Worm (Caenorhabditis elegans): ENCODE data around the gene ZK546.2.

The ZK546.2 gene

DNA sequence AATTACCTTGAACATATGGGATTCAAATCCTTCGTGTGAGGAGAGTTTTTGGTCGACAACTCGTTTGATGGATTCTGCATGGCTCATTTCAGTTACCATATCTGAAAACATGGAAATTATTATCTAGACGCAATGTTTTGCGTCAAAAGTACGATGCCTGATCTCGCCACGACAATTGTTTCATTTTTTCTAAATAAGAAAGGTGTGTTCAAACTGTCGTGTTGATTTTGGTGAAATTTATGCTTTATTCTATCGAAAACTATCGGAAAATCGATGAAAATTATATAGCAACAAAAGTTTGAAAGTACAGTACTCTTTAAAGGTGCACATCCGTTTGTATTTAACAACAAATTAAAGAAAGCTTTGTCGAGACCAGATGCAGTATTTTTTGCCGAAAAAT, 4.8 kb upstream of the ZK546.2 start, which contains the start of gene cblc-1:
cblc-1 (minus strand) TSS at position 101 of the 400 bp plus-strand sequence.
- TF ChIP-seq ref-1 (GFP tag; conservative IDR thresholded peaks at IDR 0.05) (no peak), tab-1 (GFP tag; IDR thresholded peaks at IDR 0.05) (no peak), ztf-23 (GFP tag; IDR thresholded peaks at IDR 0.05) (no peak), cog-1 (tag; optimal IDR thresholded peaks at IDR 0.05) (no peak), T22C8.4 (GFP tag; IDR thresholded peaks at IDR 0.05) (no peak), ztf-29 (GFP tag; IDR thresholded peaks at IDR 0.05) (no peak), med-1 (GFP tag; optimal IDR thresholded peaks at IDR 0.05; ENCODE audit: insufficient read depth) (no peak), klf-2 (GFP tag; conservative IDR thresholded peaks at IDR 0.05) (no peak)

DNA sequence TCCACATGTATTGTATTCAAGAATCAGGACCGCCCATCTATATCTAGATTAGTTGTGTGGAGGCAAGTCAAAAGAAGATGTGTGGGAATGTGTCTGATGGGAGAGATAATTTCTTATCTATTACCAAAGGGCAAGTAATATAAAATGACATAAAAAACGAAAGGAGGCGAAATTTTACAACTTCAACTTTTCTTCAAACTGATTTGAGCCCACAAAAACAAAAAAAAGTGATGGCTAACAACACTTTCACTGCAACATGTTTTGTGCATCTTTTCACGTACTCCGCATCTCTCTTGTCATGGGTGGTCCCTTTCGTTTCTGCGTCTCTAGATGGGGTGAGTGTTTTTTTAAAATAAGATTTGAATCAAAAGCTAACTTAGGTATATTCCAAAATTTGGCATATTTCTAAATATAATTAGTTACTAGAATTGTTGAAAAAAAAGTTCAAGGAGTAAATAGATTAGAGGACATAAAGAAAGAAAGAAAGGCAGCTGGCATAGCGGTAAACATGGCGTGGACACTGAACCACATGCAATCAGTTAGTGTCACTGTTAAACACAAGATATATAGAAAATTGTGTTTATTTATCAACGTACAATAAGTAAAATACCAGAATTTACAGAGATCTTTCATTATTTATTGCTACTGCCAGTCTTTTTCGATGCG, 4.2 kb upstream of the ZK546.2 start, which contains the start of gene ZK546.19:
ZK546.19 (plus strand) TSS at position 186 of the 666 bp plus-strand sequence.
- TF ChIP-seq ztf-29 (GFP tag; IDR thresholded peaks at IDR 0.05) (no peak), tab-1 (GFP tag; IDR thresholded peaks at IDR 0.05) (no peak), ref-1 (GFP tag; conservative IDR thresholded peaks at IDR 0.05) (no peak), cog-1 (tag; optimal IDR thresholded peaks at IDR 0.05) (no peak), flt-1 (GFP tag; IDR thresholded peaks at IDR 0.05) (no peak), ztf-23 (GFP tag; IDR thresholded peaks at IDR 0.05) (no peak), klf-2 (GFP tag; conservative IDR thresholded peaks at IDR 0.05) (no peak), med-1 (GFP tag; optimal IDR thresholded peaks at IDR 0.05; ENCODE audit: insufficient read depth) (no peak), T22C8.4 (GFP tag; IDR thresholded peaks at IDR 0.05) (no peak)

DNA sequence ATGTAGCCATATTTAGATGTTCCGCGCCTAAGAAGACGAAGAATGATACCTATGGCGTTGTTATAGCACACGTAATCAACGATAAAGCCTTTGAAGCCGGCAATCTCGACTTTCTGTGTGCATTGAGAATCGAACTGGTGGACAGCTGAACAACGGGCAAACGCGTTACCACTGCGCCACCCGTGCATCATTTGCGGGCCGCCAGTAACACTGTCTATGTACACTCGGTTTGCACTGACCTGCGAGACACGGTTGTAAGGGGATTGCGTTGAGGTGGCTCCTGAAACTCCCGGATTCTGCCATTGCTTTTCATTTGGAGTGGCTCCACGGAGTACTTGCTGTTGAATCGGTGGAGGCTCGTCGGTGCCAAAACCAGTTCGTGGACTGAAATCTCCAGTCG, 3.4 kb upstream of the ZK546.2 start:
- TF ChIP-seq tab-1 (GFP tag; IDR thresholded peaks at IDR 0.05) (peak; percentile 88), ref-1 (GFP tag; conservative IDR thresholded peaks at IDR 0.05) (peak; percentile 66), flt-1 (GFP tag; IDR thresholded peaks at IDR 0.05) (peak; percentile 93), klf-2 (GFP tag; conservative IDR thresholded peaks at IDR 0.05) (peak; percentile 51; the same call in 1 of the 2 replicates), ztf-23 (GFP tag; IDR thresholded peaks at IDR 0.05) (peak; percentile 80), ztf-29 (GFP tag; IDR thresholded peaks at IDR 0.05) (peak; percentile 90), cog-1 (tag; optimal IDR thresholded peaks at IDR 0.05) (peak; percentile 71), med-1 (GFP tag; optimal IDR thresholded peaks at IDR 0.05; ENCODE audit: insufficient read depth) (peak; percentile 27), T22C8.4 (GFP tag; IDR thresholded peaks at IDR 0.05) (peak; percentile 42)

DNA sequence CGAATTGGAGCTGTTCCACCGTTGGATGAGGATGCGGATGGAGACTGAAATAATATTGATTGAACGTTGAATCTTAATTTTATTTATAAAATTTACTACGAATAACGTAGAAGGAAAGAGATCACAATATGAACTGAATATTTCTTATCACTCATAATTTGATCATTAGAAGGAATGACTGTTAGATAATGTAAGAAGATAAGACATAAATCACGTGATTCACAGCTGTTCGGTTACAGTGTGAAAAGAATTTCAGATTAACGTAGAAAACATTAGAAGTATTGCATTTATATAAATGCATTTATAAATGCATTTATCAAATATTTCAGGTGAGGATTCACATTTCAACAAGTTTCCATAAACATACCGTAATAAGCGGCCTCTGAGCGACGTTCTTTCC, 3.0 kb upstream of the ZK546.2 start:
- TF ChIP-seq klf-2 (GFP tag; conservative IDR thresholded peaks at IDR 0.05) (no peak), flt-1 (GFP tag; IDR thresholded peaks at IDR 0.05) (no peak), tab-1 (GFP tag; IDR thresholded peaks at IDR 0.05) (no peak), ref-1 (GFP tag; conservative IDR thresholded peaks at IDR 0.05) (no peak), med-1 (GFP tag; optimal IDR thresholded peaks at IDR 0.05; ENCODE audit: insufficient read depth) (no peak), T22C8.4 (GFP tag; IDR thresholded peaks at IDR 0.05) (no peak), ztf-29 (GFP tag; IDR thresholded peaks at IDR 0.05) (no peak), ztf-23 (GFP tag; IDR thresholded peaks at IDR 0.05) (no peak), cog-1 (tag; optimal IDR thresholded peaks at IDR 0.05) (no peak)

DNA sequence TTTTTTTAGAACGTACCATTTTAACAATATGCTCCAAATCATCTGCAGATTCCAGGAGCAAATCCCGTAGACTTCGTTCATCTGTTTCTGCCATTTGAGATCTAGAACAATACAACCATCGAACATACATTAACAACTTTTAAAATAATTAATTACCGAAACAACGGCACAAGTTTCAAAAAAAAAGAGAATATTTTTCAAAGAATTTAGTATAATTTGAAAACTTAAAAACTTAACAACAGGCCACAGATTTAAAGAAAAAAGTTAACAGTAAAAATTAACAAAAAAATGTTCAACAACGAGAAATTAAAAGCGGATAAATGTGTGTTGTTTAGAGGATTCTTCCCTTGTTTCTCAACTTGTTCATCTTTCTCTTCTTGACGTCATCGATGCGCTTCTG, 2.0 kb upstream of the ZK546.2 start, which contains the start of gene mdt-4:
mdt-4 (minus strand) TSS at position 101 of the 400 bp plus-strand sequence.
- no peak for TF ChIP-seq tab-1 (GFP tag; IDR thresholded peaks at IDR 0.05)
- no peak for TF ChIP-seq cog-1 (tag; optimal IDR thresholded peaks at IDR 0.05)
- no peak for TF ChIP-seq flt-1 (GFP tag; IDR thresholded peaks at IDR 0.05)
- no peak for TF ChIP-seq med-1 (GFP tag; optimal IDR thresholded peaks at IDR 0.05; ENCODE audit: insufficient read depth)
- TF ChIP-seq T22C8.4 (GFP tag; IDR thresholded peaks at IDR 0.05) = no peak
- TF ChIP-seq ref-1 (GFP tag; conservative IDR thresholded peaks at IDR 0.05) = no peak
- no peak for TF ChIP-seq klf-2 (GFP tag; conservative IDR thresholded peaks at IDR 0.05)
- TF ChIP-seq ztf-29 (GFP tag; IDR thresholded peaks at IDR 0.05) = no peak
- no peak for TF ChIP-seq ztf-23 (GFP tag; IDR thresholded peaks at IDR 0.05)

DNA sequence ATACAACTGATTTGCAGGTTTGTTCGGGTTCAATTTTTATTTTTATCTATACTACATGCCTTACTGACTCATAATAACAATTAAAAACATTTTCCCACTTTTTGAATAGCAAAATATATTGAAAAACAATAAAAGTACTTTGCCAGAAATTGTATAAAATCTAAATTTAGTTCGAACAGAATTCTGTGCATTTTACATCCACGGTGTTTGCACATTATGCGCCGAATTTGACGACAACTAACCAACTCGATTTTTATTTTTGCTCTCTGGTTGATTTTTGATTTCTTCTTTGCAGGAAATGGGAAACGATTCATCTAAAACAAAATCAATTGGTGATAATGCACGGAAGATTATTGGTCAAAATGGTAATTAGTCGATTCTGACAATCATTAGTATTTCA, 948 bp downstream of the ZK546.2 start:
- TF ChIP-seq klf-2 (GFP tag; conservative IDR thresholded peaks at IDR 0.05) = no peak
- no peak for TF ChIP-seq T22C8.4 (GFP tag; IDR thresholded peaks at IDR 0.05)
- TF ChIP-seq ztf-23 (GFP tag; IDR thresholded peaks at IDR 0.05) = no peak
- TF ChIP-seq flt-1 (GFP tag; IDR thresholded peaks at IDR 0.05) = no peak
- no peak for TF ChIP-seq cog-1 (tag; optimal IDR thresholded peaks at IDR 0.05)
- TF ChIP-seq med-1 (GFP tag; optimal IDR thresholded peaks at IDR 0.05; ENCODE audit: insufficient read depth) = no peak
- no peak for TF ChIP-seq ref-1 (GFP tag; conservative IDR thresholded peaks at IDR 0.05)
- no peak for TF ChIP-seq ztf-29 (GFP tag; IDR thresholded peaks at IDR 0.05)
- TF ChIP-seq tab-1 (GFP tag; IDR thresholded peaks at IDR 0.05) = no peak

DNA sequence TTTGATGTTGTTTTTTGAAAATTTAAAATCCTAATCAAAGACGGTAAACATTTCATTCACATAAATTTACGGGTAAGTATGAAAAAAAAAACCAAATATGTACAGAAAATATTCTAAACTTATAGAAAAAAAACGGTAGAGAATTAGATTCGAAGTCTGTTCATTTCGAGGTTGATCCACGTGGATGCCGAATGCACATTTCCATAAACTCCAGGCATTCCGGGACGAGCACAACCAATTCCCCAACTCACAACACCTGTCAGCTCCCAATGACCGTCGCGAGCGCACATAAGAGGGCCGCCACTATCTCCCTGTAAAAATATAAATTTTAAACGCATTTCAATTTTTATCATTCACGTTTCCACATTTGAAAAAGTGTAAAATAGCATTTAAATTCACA, 2.3 kb downstream of the ZK546.2 start:
- TF ChIP-seq klf-2 (GFP tag; conservative IDR thresholded peaks at IDR 0.05) (no peak), ztf-23 (GFP tag; IDR thresholded peaks at IDR 0.05) (0 out of 2 replicates have a peak, but pooled peaks have one; percentile 15)

DNA sequence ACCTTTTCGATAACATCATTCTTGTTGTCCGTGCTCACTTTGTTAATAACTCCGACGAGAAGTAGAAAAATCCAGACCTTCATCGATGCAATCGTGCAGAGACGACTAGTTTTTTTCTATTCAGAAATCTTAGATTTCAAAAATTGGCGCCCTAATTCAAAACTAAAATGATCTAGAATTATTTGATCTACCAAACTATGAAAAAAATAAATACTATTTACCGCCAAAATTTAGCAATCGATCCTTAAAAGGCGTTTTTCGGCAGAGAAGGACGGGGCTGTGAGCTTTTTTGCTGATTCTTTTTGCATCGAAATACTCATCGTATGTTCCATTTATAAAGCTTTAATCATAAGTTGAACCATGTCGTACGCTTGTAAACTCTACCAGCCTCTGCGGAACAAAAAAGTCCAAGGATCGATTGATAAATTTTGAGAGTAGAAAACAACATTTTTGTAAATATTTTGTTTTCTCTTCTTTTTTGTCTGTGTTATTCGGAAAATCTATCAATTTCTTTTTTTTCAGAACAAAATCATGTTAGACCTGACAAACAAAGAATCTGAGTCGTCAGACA, 3.6 kb downstream of the ZK546.2 start, which contains the start of the genes try-1 and zyg-12:
try-1 (minus strand) TSS at position 148 of the 571 bp plus-strand sequence.
zyg-12 (plus strand) TSS at position 521 of the 571 bp plus-strand sequence.
- no peak for TF ChIP-seq med-1 (GFP tag; optimal IDR thresholded peaks at IDR 0.05; ENCODE audit: insufficient read depth)
- no peak for TF ChIP-seq ref-1 (GFP tag; conservative IDR thresholded peaks at IDR 0.05)
- no peak for TF ChIP-seq ztf-23 (GFP tag; IDR thresholded peaks at IDR 0.05)
- TF ChIP-seq klf-2 (GFP tag; conservative IDR thresholded peaks at IDR 0.05) = no peak
- TF ChIP-seq T22C8.4 (GFP tag; IDR thresholded peaks at IDR 0.05) = no peak
- no peak for TF ChIP-seq flt-1 (GFP tag; IDR thresholded peaks at IDR 0.05)
- TF ChIP-seq ztf-29 (GFP tag; IDR thresholded peaks at IDR 0.05) = no peak
- no peak for TF ChIP-seq cog-1 (tag; optimal IDR thresholded peaks at IDR 0.05)
- no peak for TF ChIP-seq tab-1 (GFP tag; IDR thresholded peaks at IDR 0.05)

DNA sequence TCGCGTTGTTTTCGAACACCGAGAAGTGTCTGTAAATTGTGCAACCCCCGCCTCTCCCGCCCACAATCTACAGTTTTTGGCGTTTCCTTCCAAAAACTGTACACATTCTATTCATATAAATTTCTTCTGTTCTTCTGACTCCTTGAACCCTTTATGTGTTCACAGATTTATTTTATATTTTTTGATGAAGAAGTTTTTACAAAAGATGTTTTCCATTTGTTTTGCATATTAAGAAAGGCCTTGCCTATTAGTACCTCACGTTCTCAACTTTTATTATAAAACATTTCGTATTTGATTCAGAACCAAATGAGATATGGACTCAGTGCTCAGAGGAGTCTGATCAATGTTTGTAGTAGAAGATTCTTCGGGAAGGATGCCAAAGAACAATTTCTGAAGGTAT, 7.5 kb downstream of the ZK546.2 start, which contains the start of gene ndx-3:
ndx-3 (plus strand) TSS at position 301 of the 400 bp plus-strand sequence.
- TF ChIP-seq cog-1 (tag; optimal IDR thresholded peaks at IDR 0.05) (no peak), med-1 (GFP tag; optimal IDR thresholded peaks at IDR 0.05; ENCODE audit: insufficient read depth) (no peak), flt-1 (GFP tag; IDR thresholded peaks at IDR 0.05) (no peak), ztf-23 (GFP tag; IDR thresholded peaks at IDR 0.05) (no peak), tab-1 (GFP tag; IDR thresholded peaks at IDR 0.05) (no peak), ztf-29 (GFP tag; IDR thresholded peaks at IDR 0.05) (no peak), T22C8.4 (GFP tag; IDR thresholded peaks at IDR 0.05) (no peak), klf-2 (GFP tag; conservative IDR thresholded peaks at IDR 0.05) (no peak), ref-1 (GFP tag; conservative IDR thresholded peaks at IDR 0.05) (no peak)

Data from whole organism, midembryonic.